Fruit fly (Drosophila melanogaster) whole organism, embryonic: ENCODE data around the gene CG34001.
A peak's percentile ranks its signal among the peaks of the same experiment; 100 is the strongest.

Experiments used
- Adf1 ChIP-seq: fragments of 200-800 bp; sonication (Bioruptor generic); IDR thresholded peaks from 2 replicates; pipeline ENCODE4 v1.3.6; 2022; ENCODE audit warnings: missing biosample characterization, missing genetic modification characterization
- CG10209 ChIP-seq: fragments of 200-800 bp; sonication (Bioruptor generic); optimal IDR thresholded peaks from 3 replicates; lab custom pipeline; 2017; ENCODE audit warnings: missing biosample characterization, mild to moderate bottlenecking, missing genetic modification characterization, missing genetic modification reagents
- CG10565 ChIP-seq: fragments of 200-800 bp; sonication (Bioruptor generic); optimal IDR thresholded peaks from 3 replicates; lab custom pipeline; 2016; ENCODE audit warnings: missing biosample characterization, mild to moderate bottlenecking, missing genetic modification characterization
- CG11085 ChIP-seq: fragments of 200-800 bp; sonication (Bioruptor generic); IDR thresholded peaks from 2 replicates; pipeline ENCODE4 v1.3.6; 2022; ENCODE audit warnings: missing biosample characterization, missing genetic modification characterization
- CG11560 ChIP-seq: fragments of 200-800 bp; sonication (Bioruptor generic); IDR thresholded peaks from 3 replicates; pipeline ENCODE4 v1.3.6; 2022; ENCODE audit warnings: missing biosample characterization, missing genetic modification characterization
- CG12071 ChIP-seq: fragments of 200-800 bp; sonication (Bioruptor generic); optimal IDR thresholded peaks from 3 replicates; lab custom pipeline; 2018; ENCODE audit warnings: missing biosample characterization, mild to moderate bottlenecking, missing genetic modification characterization
- CG13287 ChIP-seq: fragments of 200-800 bp; sonication (Bioruptor generic); IDR thresholded peaks from 2 replicates; pipeline ENCODE4 v1.3.6; 2022; ENCODE audit warnings: missing biosample characterization, missing genetic modification characterization; ENCODE audit not compliant: partially characterized antibody
- CG14667 ChIP-seq: fragments of 200-800 bp; sonication (Bioruptor generic); IDR thresholded peaks from 2 replicates; pipeline ENCODE4 v1.3.6; 2022; ENCODE audit warnings: missing biosample characterization, missing genetic modification characterization
- CG1602 ChIP-seq: fragments of 200-800 bp; sonication (Bioruptor generic); optimal IDR thresholded peaks from 3 replicates; lab custom pipeline; 2016; ENCODE audit warnings: missing biosample characterization, missing genetic modification characterization
- CG16779 ChIP-seq: fragments of 200-800 bp; sonication (Bioruptor generic); IDR thresholded peaks from 2 replicates; pipeline ENCODE4 v1.3.6; 2022; ENCODE audit warnings: missing biosample characterization, missing genetic modification characterization
- CG17612 ChIP-seq: fragments of 200-800 bp; sonication (Bioruptor generic); IDR thresholded peaks from 2 replicates; pipeline ENCODE4 v1.3.6; 2022; ENCODE audit warnings: missing biosample characterization, missing genetic modification characterization
- CG3163 ChIP-seq: fragments of 200-800 bp; sonication (Bioruptor generic); optimal IDR thresholded peaks from 3 replicates; lab custom pipeline; 2016; ENCODE audit warnings: missing biosample characterization, missing genetic modification characterization
- CG32772 ChIP-seq: fragments of 200-800 bp; sonication (Bioruptor generic); IDR thresholded peaks from 2 replicates; pipeline ENCODE4 v1.3.6; 2022; ENCODE audit warnings: missing biosample characterization, missing genetic modification characterization
- CG3847 ChIP-seq: fragments of 200-800 bp; sonication (Bioruptor generic); IDR thresholded peaks from 2 replicates; pipeline ENCODE4 v1.3.6; 2022; ENCODE audit warnings: missing biosample characterization, missing genetic modification characterization
- CG43689 ChIP-seq: fragments of 200-800 bp; sonication (Bioruptor generic); IDR thresholded peaks from 2 replicates; pipeline ENCODE4 v1.3.6; 2022; ENCODE audit warnings: missing biosample characterization, missing genetic modification characterization
- CG6683 ChIP-seq: fragments of 200-800 bp; sonication (Bioruptor generic); optimal IDR thresholded peaks from 2 replicates; lab custom pipeline; 2017; ENCODE audit warnings: missing biosample characterization, mild to moderate bottlenecking, missing genetic modification characterization, missing genetic modification reagents
- CG7372 ChIP-seq: fragments of 200-800 bp; sonication (Bioruptor generic); IDR thresholded peaks from 2 replicates; pipeline ENCODE4 v1.3.6; 2022; ENCODE audit warnings: missing biosample characterization, missing genetic modification characterization
- CG7786 ChIP-seq: fragments of 200-800 bp; sonication (Bioruptor generic); optimal IDR thresholded peaks from 2 replicates; lab custom pipeline; 2016; ENCODE audit warnings: missing biosample characterization, missing genetic modification characterization
- CG7839 ChIP-seq: fragments of 200-800 bp; sonication (Bioruptor generic); optimal IDR thresholded peaks from 3 replicates; lab custom pipeline; 2018; ENCODE audit warnings: missing biosample characterization, mild to moderate bottlenecking, missing genetic modification characterization, moderate library complexity
- CG8924 ChIP-seq: fragments of 200-800 bp; optimal IDR thresholded peaks from 3 replicates; lab custom pipeline; 2019; ENCODE audit warnings: missing biosample characterization, mild to moderate bottlenecking, missing genetic modification characterization, moderate library complexity
- CG9817 ChIP-seq: fragments of 200-800 bp; sonication (Bioruptor generic); optimal IDR thresholded peaks from 2 replicates; lab custom pipeline; 2018; ENCODE audit warnings: missing biosample characterization, mild to moderate bottlenecking, missing genetic modification characterization, moderate library complexity
- Dip3 ChIP-seq: fragments of 200-800 bp; sonication (Bioruptor generic); optimal IDR thresholded peaks from 3 replicates; lab custom pipeline; 2016; ENCODE audit warnings: missing biosample characterization, missing genetic modification characterization
- Ets65A ChIP-seq: fragments of 200-800 bp; sonication (Bioruptor generic); peaks from one replicate; lab custom pipeline; 2016; ENCODE audit warnings: missing biosample characterization, missing genetic modification characterization
- Ets97D ChIP-seq: fragments of 200-800 bp; sonication (Bioruptor generic); optimal IDR thresholded peaks from 3 replicates; lab custom pipeline; 2016; ENCODE audit warnings: missing biosample characterization, missing genetic modification characterization
- H15 ChIP-seq: fragments of 200-800 bp; sonication (Bioruptor generic); IDR thresholded peaks from 3 replicates; pipeline ENCODE4 v1.3.6; 2022; ENCODE audit warnings: missing biosample characterization, missing genetic modification characterization
- H2.0 ChIP-seq: fragments of 200-800 bp; sonication (Bioruptor generic); IDR thresholded peaks from 2 replicates; pipeline ENCODE4 v1.3.6; 2022; ENCODE audit warnings: missing biosample characterization, missing genetic modification characterization
- HHEX ChIP-seq: fragments of 200-800 bp; sonication (Bioruptor generic); optimal IDR thresholded peaks from 3 replicates; lab custom pipeline; 2017; ENCODE audit warnings: missing biosample characterization, mild to moderate bottlenecking, missing genetic modification characterization, missing genetic modification reagents
- Meics ChIP-seq: fragments of 200-800 bp; sonication (Bioruptor generic); optimal IDR thresholded peaks from 2 replicates; lab custom pipeline; 2017; ENCODE audit warnings: missing biosample characterization, mild to moderate bottlenecking, missing genetic modification characterization
- NfI ChIP-seq: fragments of 200-800 bp; sonication (Bioruptor generic); optimal IDR thresholded peaks from 3 replicates; lab custom pipeline; 2018; ENCODE audit warnings: missing biosample characterization, mild to moderate bottlenecking, missing genetic modification characterization, moderate library complexity
- Oaz ChIP-seq: fragments of 200-800 bp; sonication (Bioruptor generic); IDR thresholded peaks from 2 replicates; pipeline ENCODE4 v1.3.6; 2022; ENCODE audit warnings: missing biosample characterization, missing genetic modification characterization
- bbx ChIP-seq: fragments of 200-800 bp; sonication (Bioruptor generic); IDR thresholded peaks from 2 replicates; pipeline ENCODE4 v1.3.6; 2022; ENCODE audit warnings: missing biosample characterization, missing genetic modification characterization; ENCODE audit not compliant: partially characterized antibody
- bowl ChIP-seq: fragments of 200-800 bp; sonication (Bioruptor generic); IDR thresholded peaks from 2 replicates; pipeline ENCODE4 v1.3.6; 2022; ENCODE audit warnings: missing biosample characterization, missing genetic modification characterization
- corto ChIP-seq: fragments of 200-800 bp; sonication (Bioruptor generic); optimal IDR thresholded peaks from 2 replicates; lab custom pipeline; 2016; ENCODE audit warnings: missing biosample characterization, mild to moderate bottlenecking, missing genetic modification characterization, moderate library complexity
- crol ChIP-seq: fragments of 200-800 bp; sonication (Bioruptor generic); IDR thresholded peaks from 2 replicates; pipeline ENCODE4 v1.3.6; 2022; ENCODE audit warnings: missing biosample characterization, missing genetic modification characterization
- dpn ChIP-seq, 2 experiments: fragments of 200-800 bp; sonication (Bioruptor generic); optimal IDR thresholded peaks; 3 replicates each; lab custom pipeline; 2016; ENCODE audit warnings: missing biosample characterization in 2 of 2, missing genetic modification characterization in 2 of 2
- emc ChIP-seq: fragments of 200-800 bp; sonication (Bioruptor generic); optimal IDR thresholded peaks from 2 replicates; lab custom pipeline; 2016; ENCODE audit warnings: missing biosample characterization, missing genetic modification characterization
- ewg ChIP-seq: fragments of 200-800 bp; sonication (Bioruptor generic); optimal IDR thresholded peaks from 3 replicates; lab custom pipeline; 2017; ENCODE audit warnings: mild to moderate bottlenecking, missing biosample characterization, missing genetic modification reagents, missing genetic modification characterization
- lov ChIP-seq, 2 experiments: fragments of 200-800 bp in 1 of 2; fragments of >200 bp in 1 of 2; sonication (Bioruptor generic) in 1 of 2; IDR thresholded peaks in 1 of 2; optimal IDR thresholded peaks in 1 of 2; 2 replicates in 1 of 2; 3 replicates in 1 of 2; pipeline versions ENCODE4 v1.3.6 to Lab custom; 2017 to 2022; ENCODE audit warnings: missing biosample characterization in 1 of 2, missing genetic modification characterization in 1 of 2
- nmo ChIP-seq: fragments of 200-800 bp; sonication (Bioruptor generic); optimal IDR thresholded peaks from 2 replicates; lab custom pipeline; 2018; ENCODE audit warnings: missing biosample characterization, mild to moderate bottlenecking, missing genetic modification characterization, moderate library complexity
- pb ChIP-seq: fragments of 200-800 bp; sonication (Bioruptor generic); optimal IDR thresholded peaks from 3 replicates; lab custom pipeline; 2016; ENCODE audit warnings: missing biosample characterization, missing genetic modification characterization
- ro ChIP-seq: fragments of 200-800 bp; sonication (Bioruptor generic); IDR thresholded peaks from 2 replicates; pipeline ENCODE4 v1.3.6; 2022; ENCODE audit warnings: missing biosample characterization, missing genetic modification characterization
- sd ChIP-seq: fragments of 200-800 bp; sonication (Bioruptor generic); optimal IDR thresholded peaks from 3 replicates; lab custom pipeline; 2018; ENCODE audit warnings: missing biosample characterization, mild to moderate bottlenecking, missing genetic modification characterization, moderate library complexity
- seq ChIP-seq: fragments of 200-800 bp; sonication (Bioruptor generic); IDR thresholded peaks from 2 replicates; pipeline ENCODE4 v1.3.6; 2022; ENCODE audit warnings: missing biosample characterization, missing genetic modification characterization
- sqz ChIP-seq: fragments of 200-800 bp; sonication (Bioruptor generic); optimal IDR thresholded peaks from 3 replicates; lab custom pipeline; 2018; ENCODE audit warnings: missing biosample characterization, mild to moderate bottlenecking, missing genetic modification characterization
- tap ChIP-seq: fragments of 200-800 bp; optimal IDR thresholded peaks from 3 replicates; lab custom pipeline; 2019; ENCODE audit warnings: missing biosample characterization, mild to moderate bottlenecking, missing genetic modification characterization, moderate library complexity
- toy ChIP-seq: fragments of 200-800 bp; sonication (Bioruptor generic); IDR thresholded peaks from 2 replicates; pipeline ENCODE4 v1.3.6; 2022; ENCODE audit warnings: missing biosample characterization, missing genetic modification characterization
- trh ChIP-seq: fragments of 200-800 bp; sonication (Bioruptor generic); optimal IDR thresholded peaks from 2 replicates; lab custom pipeline; 2016; ENCODE audit warnings: missing biosample characterization, missing genetic modification characterization
- tup ChIP-seq: fragments of 200-800 bp; sonication (Bioruptor generic); optimal IDR thresholded peaks from 2 replicates; lab custom pipeline; 2016; ENCODE audit warnings: missing biosample characterization, mild to moderate bottlenecking, missing genetic modification characterization, moderate library complexity
- vvl ChIP-seq: fragments of 200-800 bp; sonication (Bioruptor generic); IDR thresholded peaks from 2 replicates; pipeline ENCODE4 v1.3.6; 2022; ENCODE audit warnings: missing biosample characterization, missing genetic modification characterization
- wor ChIP-seq: fragments of 200-800 bp; sonication (Bioruptor generic); IDR thresholded peaks from 2 replicates; pipeline ENCODE4 v1.3.6; 2022; ENCODE audit warnings: missing biosample characterization, missing genetic modification characterization
- yki ChIP-seq: fragments of >200 bp; optimal IDR thresholded peaks from 3 replicates; lab custom pipeline; 2018

Gene CG34001

DNA sequence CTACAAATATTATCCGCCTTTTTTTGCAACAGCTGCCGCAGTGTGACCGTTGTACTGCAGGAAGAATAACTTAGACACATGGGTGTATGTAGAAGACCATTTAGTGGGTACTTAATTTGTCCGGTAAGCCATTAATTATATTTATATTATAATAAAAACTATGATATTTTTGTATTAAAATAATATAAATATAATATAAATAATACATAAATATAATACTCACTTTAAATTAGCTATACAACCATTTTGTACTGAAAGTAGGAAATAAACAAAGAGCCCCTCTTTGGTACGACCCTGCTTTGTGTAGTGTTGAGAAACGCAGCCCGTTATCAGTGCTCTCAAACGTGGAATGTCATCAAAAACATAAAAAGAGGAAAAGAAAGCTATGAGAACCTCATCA, 6.9 kb downstream of the CG34001 start, which contains the start of gene Cnep1r2 (continued):
- peak; percentile 91 for TF ChIP-seq tap (tag; lab: Kevin White, UChicago)
- peak; percentile 68 for TF ChIP-seq CG7786 (GFP tag; lab: Kevin White, UChicago)
- peak; percentile 98 for TF ChIP-seq CG7839 (tag; lab: Kevin White, UChicago)
- peak; percentile 70; the same call in 1 of the 2 replicates for TF ChIP-seq toy
- TF ChIP-seq corto (GFP tag; lab: Kevin White, UChicago), result peak; percentile 56
- TF ChIP-seq bowl, result peak; percentile 65
- TF ChIP-seq sqz, result peak; percentile 95
- TF ChIP-seq CG43689 (GFP tag; lab: Robert Waterston, UW), result peak; percentile 88
- peak; percentile 97 for TF ChIP-seq CG8924
- peak; percentile 98 for TF ChIP-seq Ets65A (GFP tag; lab: Kevin White, UChicago)
- peak; percentile 96 for TF ChIP-seq CG1602 (GFP tag; lab: Kevin White, UChicago)
- TF ChIP-seq CG11085 (GFP tag; lab: Robert Waterston, UW), result peak; percentile 94
- peak; percentile 94 for TF ChIP-seq H2.0
- peak; percentile 82 for TF ChIP-seq CG17612 (GFP tag; lab: Robert Waterston, UW)
- peak; percentile 93 for TF ChIP-seq sd (tag; lab: Kevin White, UChicago)
- no peak for TF ChIP-seq emc (GFP tag; lab: Kevin White, UChicago)
- peak; percentile 93 for TF ChIP-seq H15 (GFP tag; lab: Robert Waterston, UW)
- peak; percentile 57 for TF ChIP-seq CG12071 (GFP tag; lab: Kevin White, UChicago)
- peak; percentile 24 for TF ChIP-seq CG10565
- TF ChIP-seq pb, result peak; percentile 28
- peak; percentile 98 for TF ChIP-seq CG3847
- peak; percentile 83 for TF ChIP-seq trh (GFP tag; lab: Kevin White, UChicago)
- peak; percentile 83 for TF ChIP-seq tup
- TF ChIP-seq Meics, result peak; percentile 96
- peak; percentile 27; the same call in 1 of the 2 replicates for TF ChIP-seq CG13287 (GFP tag; lab: Robert Waterston, UW)
- TF ChIP-seq Oaz (GFP tag; lab: Robert Waterston, UW), result peak; percentile 73; the same call in 1 of the 2 replicates
- peak; percentile 90 for TF ChIP-seq ewg (GFP tag; lab: Kevin White, UChicago)
- peak; percentile 70 for TF ChIP-seq Adf1
- peak; percentile 44 for TF ChIP-seq Ets97D (GFP tag; lab: Kevin White, UChicago)
- TF ChIP-seq wor (GFP tag; lab: Robert Waterston, UW), result peak; percentile 94
- TF ChIP-seq CG10209, result peak; percentile 97
- TF ChIP-seq vvl, result peak; percentile 97
- TF ChIP-seq CG6683 (GFP tag; lab: Kevin White, UChicago), result peak; percentile 89
- TF ChIP-seq CG11560 (tag; lab: Robert Waterston, UW), result peak; percentile 91
- no peak for TF ChIP-seq lov (optimal IDR thresholded peaks at IDR 0.05; lab: Kevin White, UChicago)
- peak; percentile 85 for TF ChIP-seq lov (GFP tag; IDR thresholded peaks at IDR 0.05; lab: Robert Waterston, UW)
- TF ChIP-seq bbx (GFP tag; lab: Robert Waterston, UW), result 0 out of 2 replicates have a peak, but pooled peaks have one; percentile 20
- peak; percentile 90 for TF ChIP-seq seq
- TF ChIP-seq CG32772 (GFP tag; lab: Robert Waterston, UW), result peak; percentile 97
- TF ChIP-seq crol (GFP tag; lab: Robert Waterston, UW), result peak; percentile 35; the same call in 1 of the 2 replicates
- TF ChIP-seq CG16779 (GFP tag; lab: Robert Waterston, UW), result peak; percentile 49; the same call in 1 of the 2 replicates
- peak; percentile 95 for TF ChIP-seq CG14667 (GFP tag; lab: Robert Waterston, UW)
- TF ChIP-seq CG9817, result peak; percentile 98
- TF ChIP-seq dpn (GFP tag; optimal IDR thresholded peaks at IDR 0.05; lab: Kevin White, UChicago), result peak; percentile 74 to 96
- TF ChIP-seq yki (lab: Kevin White, UChicago), result no peak
- TF ChIP-seq ro (GFP tag; lab: Robert Waterston, UW), result peak; percentile 93
- TF ChIP-seq Dip3, result peak; percentile 80
- TF ChIP-seq CG7372 (GFP tag; lab: Robert Waterston, UW), result peak; percentile 96
- peak; percentile 99 for TF ChIP-seq nmo
- peak; percentile 93 for TF ChIP-seq HHEX (GFP tag; lab: Kevin White, UChicago)
- TF ChIP-seq NfI (GFP tag; lab: Kevin White, UChicago), result peak; percentile 97
- peak; percentile 38 for TF ChIP-seq CG3163 (GFP tag; lab: Kevin White, UChicago)
